ENCODE assay signal across 4 worm cellular contexts in genomic region chrX:8565810-8566416, ce11.
TF ChIP-seq lines count a peak whose summit lies in the region.

No protein-coding gene starts in this region.

TF ChIP-seq in whole organism, L2 larva, 48 proteins besides CTCF, POLR2A, EP300 and RAD21 (continues in another document):
- no peak for TF ChIP-seq nhr-12 (tag; optimal IDR thresholded peaks at IDR 0.05; lab: Kevin White, UChicago)
- TF ChIP-seq ceh-82 (tag; optimal IDR thresholded peaks at IDR 0.05; lab: Kevin White, UChicago), result no peak
- no peak for TF ChIP-seq lsy-2 (tag; optimal IDR thresholded peaks at IDR 0.05; lab: Kevin White, UChicago)
- no peak for TF ChIP-seq crh-2 (tag; optimal IDR thresholded peaks at IDR 0.05; lab: Kevin White, UChicago)
- no peak for TF ChIP-seq alr-1 (tag; optimal IDR thresholded peaks at IDR 0.05; lab: Kevin White, UChicago)
- no peak for TF ChIP-seq skn-1 (tag; optimal IDR thresholded peaks at IDR 0.05; lab: Kevin White, UChicago)
- TF ChIP-seq elt-3 (tag; optimal IDR thresholded peaks at IDR 0.05; lab: Kevin White, UChicago), result no peak
- TF ChIP-seq F13H6.1 (tag; optimal IDR thresholded peaks at IDR 0.05; lab: Kevin White, UChicago), result peak; percentile 87
- TF ChIP-seq nhr-25 (tag; optimal IDR thresholded peaks at IDR 0.05; lab: Kevin White, UChicago), result no peak
- TF ChIP-seq Y55F3AM.14 (GFP tag; optimal IDR thresholded peaks at IDR 0.05; lab: Kevin White, UChicago), result no peak
- no peak for TF ChIP-seq elt-1 (tag; optimal IDR thresholded peaks at IDR 0.05; lab: Kevin White, UChicago)
- TF ChIP-seq C34F6.9 (tag; optimal IDR thresholded peaks at IDR 0.05; lab: Kevin White, UChicago), result peak; percentile 25
- TF ChIP-seq nhr-11 (tag; optimal IDR thresholded peaks at IDR 0.05; lab: Kevin White, UChicago), result no peak
- peak; percentile 3 for TF ChIP-seq sem-4 (tag; optimal IDR thresholded peaks at IDR 0.05; lab: Kevin White, UChicago)
- TF ChIP-seq ZK546.5 (tag; optimal IDR thresholded peaks at IDR 0.05; lab: Kevin White, UChicago), result no peak
- no peak for TF ChIP-seq sma-9 (GFP tag; optimal IDR thresholded peaks at IDR 0.05; lab: Kevin White, UChicago)
- TF ChIP-seq sma-9 (tag; optimal IDR thresholded peaks at IDR 0.05; lab: Kevin White, UChicago), result no peak
- TF ChIP-seq sma-3 (GFP tag; optimal IDR thresholded peaks at IDR 0.05; lab: Kevin White, UChicago), result no peak
- TF ChIP-seq aly-2 (tag; optimal IDR thresholded peaks at IDR 0.05; lab: Kevin White, UChicago), result no peak
- TF ChIP-seq mbf-1 (tag; optimal IDR thresholded peaks at IDR 0.05; lab: Kevin White, UChicago), result no peak
- TF ChIP-seq egl-27 (tag; optimal IDR thresholded peaks at IDR 0.05; lab: Kevin White, UChicago), result no peak
- no peak for TF ChIP-seq nhr-237 (tag; optimal IDR thresholded peaks at IDR 0.05; lab: Kevin White, UChicago)
- no peak for TF ChIP-seq R02D3.7 (tag; optimal IDR thresholded peaks at IDR 0.05; lab: Kevin White, UChicago)
- no peak for TF ChIP-seq blmp-1 (tag; optimal IDR thresholded peaks at IDR 0.05; lab: Kevin White, UChicago; ENCODE audit: insufficient read depth)

TF ChIP-seq in whole organism, L4 larva, 104 proteins besides CTCF, POLR2A, EP300 and RAD21 (continues in another document):
- TF ChIP-seq pha-4 (GFP tag; IDR thresholded peaks at IDR 0.05; lab: Robert Waterston, UW), result no peak
- no peak for TF ChIP-seq pha-4 (tag; optimal IDR thresholded peaks at IDR 0.05; lab: Kevin White, UChicago)
- TF ChIP-seq lin-29 (GFP tag; IDR thresholded peaks at IDR 0.05; lab: Robert Waterston, UW), result no peak
- TF ChIP-seq pqm-1 (tag; optimal IDR thresholded peaks at IDR 0.05; lab: Kevin White, UChicago), result no peak
- peak; percentile 94 for TF ChIP-seq aha-1 (tag; lab: Kevin White, UChicago)
- TF ChIP-seq mxl-3 (GFP tag; optimal IDR thresholded peaks at IDR 0.05; lab: Kevin White, UChicago), result peak; percentile 44
- no peak for TF ChIP-seq nhr-76 (tag; optimal IDR thresholded peaks at IDR 0.05; lab: Kevin White, UChicago)
- no peak for TF ChIP-seq nhr-28 (tag; optimal IDR thresholded peaks at IDR 0.05; lab: Kevin White, UChicago)
- TF ChIP-seq F26F4.8 (GFP tag; conservative IDR thresholded peaks at IDR 0.05; lab: Robert Waterston, UW), result no peak
- TF ChIP-seq fkh-10 (GFP tag; optimal IDR thresholded peaks at IDR 0.05; lab: Kevin White, UChicago), result peak; percentile 21
- TF ChIP-seq T20F7.1 (GFP tag; optimal IDR thresholded peaks at IDR 0.05; lab: Kevin White, UChicago), result no peak
- peak in 1 of 2 experiments; percentile 25 for TF ChIP-seq hif-1 (tag; optimal IDR thresholded peaks at IDR 0.05; lab: Kevin White, UChicago)
- TF ChIP-seq mes-2 (tag; optimal IDR thresholded peaks at IDR 0.05; lab: Kevin White, UChicago; ENCODE audit: poor library complexity, severe bottlenecking), result peak; percentile 23
- TF ChIP-seq ceh-62 (tag; optimal IDR thresholded peaks at IDR 0.05; lab: Kevin White, UChicago), result no peak
- TF ChIP-seq egl-43 (GFP tag; IDR thresholded peaks at IDR 0.05; lab: Robert Waterston, UW), result no peak
- no peak for TF ChIP-seq spr-1 (tag; optimal IDR thresholded peaks at IDR 0.05; lab: Kevin White, UChicago)
- no peak for TF ChIP-seq ama-1 (optimal IDR thresholded peaks at IDR 0.05; lab: Kevin White, UChicago)
- TF ChIP-seq nhr-25 (tag; optimal IDR thresholded peaks at IDR 0.05; lab: Kevin White, UChicago; ENCODE audit: borderline replicate concordance, insufficient read depth), result no peak
- no peak for TF ChIP-seq snpc-4 (tag; optimal IDR thresholded peaks at IDR 0.05; lab: Kevin White, UChicago)
- no peak for TF ChIP-seq mdt-29 (GFP tag; IDR thresholded peaks at IDR 0.05; lab: Robert Waterston, UW)
- no peak for TF ChIP-seq ceh-82 (tag; optimal IDR thresholded peaks at IDR 0.05; lab: Kevin White, UChicago)
- TF ChIP-seq dpl-1 (GFP tag; optimal IDR thresholded peaks at IDR 0.05; lab: Kevin White, UChicago), result no peak
- no peak for TF ChIP-seq ceh-44 (GFP tag; IDR thresholded peaks at IDR 0.05; lab: Robert Waterston, UW)
- TF ChIP-seq unc-62 (GFP tag; optimal IDR thresholded peaks at IDR 0.05 in 1 of 2; lab: Kevin White, UChicago), result peak in 1 of 2 experiments; percentile 98
- no peak for TF ChIP-seq unc-62 (tag; optimal IDR thresholded peaks at IDR 0.05; lab: Kevin White, UChicago)

TF ChIP-seq in whole organism, late embryonic, 69 proteins besides CTCF, POLR2A, EP300 and RAD21 (continues in another document):
- TF ChIP-seq hlh-8 (tag; optimal IDR thresholded peaks at IDR 0.05; lab: Kevin White, UChicago) (no peak), zip-5 (tag; optimal IDR thresholded peaks at IDR 0.05; lab: Kevin White, UChicago) (no peak), unc-55 (GFP tag; optimal IDR thresholded peaks at IDR 0.05; lab: Kevin White, UChicago) (no peak), odd-2 (tag; optimal IDR thresholded peaks at IDR 0.05; lab: Kevin White, UChicago) (no peak), pha-4 (tag; optimal IDR thresholded peaks at IDR 0.05; lab: Kevin White, UChicago) (no peak), dmd-4 (tag; optimal IDR thresholded peaks at IDR 0.05; lab: Kevin White, UChicago; ENCODE audit: borderline replicate concordance) (no peak), ceh-6 (GFP tag; optimal IDR thresholded peaks at IDR 0.05; lab: Kevin White, UChicago) (no peak), rnt-1 (tag; optimal IDR thresholded peaks at IDR 0.05; lab: Kevin White, UChicago) (peak; percentile 32), nfya-1 (tag; optimal IDR thresholded peaks at IDR 0.05; lab: Kevin White, UChicago) (peak; percentile 86), T23F11.4 (GFP tag; optimal IDR thresholded peaks at IDR 0.05; lab: Kevin White, UChicago) (no peak), ceh-18 (tag; optimal IDR thresholded peaks at IDR 0.05; lab: Kevin White, UChicago) (peak; percentile 2), unc-42 (tag; optimal IDR thresholded peaks at IDR 0.05; lab: Kevin White, UChicago) (no peak), pqm-1 (tag; optimal IDR thresholded peaks at IDR 0.05; lab: Kevin White, UChicago) (no peak), C08G9.2 (tag; optimal IDR thresholded peaks at IDR 0.05; lab: Kevin White, UChicago) (no peak), hlh-6 (tag; optimal IDR thresholded peaks at IDR 0.05; lab: Kevin White, UChicago) (peak; percentile 47), ets-4 (tag; optimal IDR thresholded peaks at IDR 0.05; lab: Kevin White, UChicago) (no peak), ceh-19 (GFP tag; optimal IDR thresholded peaks at IDR 0.05; lab: Kevin White, UChicago) (peak; percentile 39), sox-4 (tag; optimal IDR thresholded peaks at IDR 0.05; lab: Kevin White, UChicago) (no peak), ceh-31 (tag; optimal IDR thresholded peaks at IDR 0.05; lab: Kevin White, UChicago) (peak; percentile 71), F13H6.1 (tag; optimal IDR thresholded peaks at IDR 0.05; lab: Kevin White, UChicago) (peak; percentile 86), ceh-30 (tag; optimal IDR thresholded peaks at IDR 0.05; lab: Kevin White, UChicago) (no peak), ceh-48 (tag; optimal IDR thresholded peaks at IDR 0.05; lab: Kevin White, UChicago) (no peak), K02D7.2 (tag; optimal IDR thresholded peaks at IDR 0.05; lab: Kevin White, UChicago) (no peak), C38D4.7 (GFP tag; optimal IDR thresholded peaks at IDR 0.05; lab: Kevin White, UChicago) (no peak), eyg-1 (tag; optimal IDR thresholded peaks at IDR 0.05; lab: Kevin White, UChicago) (no peak), Y22D7AL.16 (tag; optimal IDR thresholded peaks at IDR 0.05; lab: Kevin White, UChicago) (no peak), ttx-3 (tag; optimal IDR thresholded peaks at IDR 0.05; lab: Kevin White, UChicago) (no peak)

TF ChIP-seq in whole organism, mixed stage, embryonic, 35 proteins besides CTCF, POLR2A, EP300 and RAD21 (continues in another document):
- TF ChIP-seq cnd-1 (tag; optimal IDR thresholded peaks at IDR 0.05; lab: Kevin White, UChicago), result peak; percentile 10
- TF ChIP-seq tbx-8 (GFP tag; optimal IDR thresholded peaks at IDR 0.05; lab: Kevin White, UChicago), result no peak
- no peak for TF ChIP-seq M03D4.4 (tag; optimal IDR thresholded peaks at IDR 0.05; lab: Kevin White, UChicago)
- no peak for TF ChIP-seq bed-3 (GFP tag; optimal IDR thresholded peaks at IDR 0.05; lab: Kevin White, UChicago)
- TF ChIP-seq ces-1 (GFP tag; optimal IDR thresholded peaks at IDR 0.05; lab: Kevin White, UChicago), result peak; percentile 46
- TF ChIP-seq nhr-12 (tag; optimal IDR thresholded peaks at IDR 0.05; lab: Kevin White, UChicago), result no peak
- TF ChIP-seq mls-2 (tag; optimal IDR thresholded peaks at IDR 0.05; lab: Kevin White, UChicago), result peak; percentile 15
- TF ChIP-seq zip-8 (tag; optimal IDR thresholded peaks at IDR 0.05; lab: Kevin White, UChicago), result no peak
- TF ChIP-seq lsy-2 (tag; optimal IDR thresholded peaks at IDR 0.05; lab: Kevin White, UChicago), result peak; percentile 17
- no peak for TF ChIP-seq drap-1 (GFP tag; optimal IDR thresholded peaks at IDR 0.05; lab: Kevin White, UChicago)
- peak; percentile 28 for TF ChIP-seq hlh-1 (tag; optimal IDR thresholded peaks at IDR 0.05; lab: Kevin White, UChicago)
- TF ChIP-seq blmp-1 (tag; optimal IDR thresholded peaks at IDR 0.05; lab: Kevin White, UChicago), result no peak
- TF ChIP-seq elt-3 (tag; optimal IDR thresholded peaks at IDR 0.05; lab: Kevin White, UChicago), result no peak
- TF ChIP-seq mep-1 (tag; optimal IDR thresholded peaks at IDR 0.05; lab: Kevin White, UChicago), result no peak
- no peak for TF ChIP-seq nhr-237 (tag; optimal IDR thresholded peaks at IDR 0.05; lab: Kevin White, UChicago)
- peak; percentile 36 for TF ChIP-seq sptf-1 (tag; optimal IDR thresholded peaks at IDR 0.05; lab: Kevin White, UChicago)
- TF ChIP-seq elt-1 (tag; optimal IDR thresholded peaks at IDR 0.05; lab: Kevin White, UChicago; ENCODE audit: borderline replicate concordance, insufficient read depth), result no peak
- TF ChIP-seq snpc-4 (tag; optimal IDR thresholded peaks at IDR 0.05; lab: Kevin White, UChicago), result no peak
- TF ChIP-seq unc-39 (tag; optimal IDR thresholded peaks at IDR 0.05; lab: Kevin White, UChicago), result no peak
- no peak for TF ChIP-seq pha-4 (tag; optimal IDR thresholded peaks at IDR 0.05; lab: Kevin White, UChicago)
- TF ChIP-seq unc-120 (tag; optimal IDR thresholded peaks at IDR 0.05; lab: Kevin White, UChicago; ENCODE audit: poor library complexity, severe bottlenecking), result peak; percentile 48
- no peak for TF ChIP-seq lin-13 (tag; optimal IDR thresholded peaks at IDR 0.05; lab: Kevin White, UChicago)
- TF ChIP-seq lin-32 (GFP tag; optimal IDR thresholded peaks at IDR 0.05; lab: Kevin White, UChicago), result no peak
- no peak for TF ChIP-seq ceh-39 (tag; optimal IDR thresholded peaks at IDR 0.05; lab: Kevin White, UChicago)
- no peak for TF ChIP-seq flh-1 (GFP tag; optimal IDR thresholded peaks at IDR 0.05; lab: Kevin White, UChicago)
- TF ChIP-seq ztf-11 (tag; optimal IDR thresholded peaks at IDR 0.05; lab: Kevin White, UChicago), result no peak
- TF ChIP-seq nhr-76 (tag; optimal IDR thresholded peaks at IDR 0.05; lab: Kevin White, UChicago), result no peak
- peak; percentile 11 for TF ChIP-seq ham-2 (GFP tag; optimal IDR thresholded peaks at IDR 0.05; lab: Kevin White, UChicago)
- TF ChIP-seq mab-5 (tag; optimal IDR thresholded peaks at IDR 0.05; lab: Kevin White, UChicago), result no peak
- TF ChIP-seq unc-62 (GFP tag; optimal IDR thresholded peaks at IDR 0.05; lab: Kevin White, UChicago), result peak; percentile 65
- TF ChIP-seq ceh-83 (GFP tag; optimal IDR thresholded peaks at IDR 0.05; lab: Kevin White, UChicago), result no peak
